Worm (Caenorhabditis elegans) whole organism, L1 larva: ENCODE measurements around the gene ptr-16.

Source experiments
- aha-1 ChIP-seq: fragments of 150-350 bp; optimal IDR thresholded peaks from 2 replicates; lab custom pipeline; 2014; ENCODE audit warnings: missing biosample characterization, missing genetic modification characterization
- ama-1 ChIP-seq: fragments of 150-350 bp; optimal IDR thresholded peaks from 2 replicates; lab custom pipeline; 2014
- ceh-82 ChIP-seq, 3 experiments: fragments of 150-350 bp in 1 of 3; sonication (generic microtip) in 2 of 3; optimal IDR thresholded peaks; 2 replicates each; lab custom pipeline; 2014 to 2017; ENCODE audit warnings: missing biosample characterization in 3 of 3, missing genetic modification characterization in 3 of 3
- ces-1 ChIP-seq: fragments of 150-350 bp; optimal IDR thresholded peaks from 2 replicates; lab custom pipeline; 2014; ENCODE audit warnings: missing biosample characterization, missing genetic modification reagents, missing genetic modification characterization
- elt-3 ChIP-seq, 6 experiments: fragments of 150-350 bp in 1 of 6; sonication (generic microtip); optimal IDR thresholded peaks; 2 replicates each; lab custom pipeline; 2017 to 2018; ENCODE audit warnings: missing biosample characterization in 6 of 6, missing genetic modification characterization in 6 of 6, inconsistent platforms in 1 of 6
- ets-5 ChIP-seq: fragments of 200-800 bp; sonication (Bioruptor generic); IDR thresholded peaks from 2 replicates; pipeline ENCODE4 v1.3.6; 2022; ENCODE audit warnings: missing genetic modification characterization, missing compliant biosample characterization
- lin-15B ChIP-seq: fragments of 150-350 bp; sonication (generic microtip); optimal IDR thresholded peaks from 3 replicates; lab custom pipeline; 2014; ENCODE audit warnings: missing biosample characterization, missing genetic modification characterization
- lir-3 ChIP-seq: sonication (generic microtip); optimal IDR thresholded peaks from 2 replicates; lab custom pipeline; 2016; ENCODE audit warnings: mild to moderate bottlenecking, missing genetic modification characterization, moderate library complexity, missing compliant biosample characterization; ENCODE audit not compliant: poor library complexity
- nhr-11 ChIP-seq: fragments of 150-350 bp; optimal IDR thresholded peaks from 2 replicates; lab custom pipeline; 2014; ENCODE audit warnings: missing biosample characterization, missing genetic modification characterization
- nhr-28 ChIP-seq: fragments of 150-350 bp; optimal IDR thresholded peaks from 2 replicates; lab custom pipeline; 2014; ENCODE audit warnings: missing biosample characterization, missing genetic modification characterization
- sox-4 ChIP-seq: sonication (generic microtip); optimal IDR thresholded peaks from 2 replicates; lab custom pipeline; 2016; ENCODE audit warnings: missing genetic modification characterization, missing compliant biosample characterization
- unc-30 ChIP-seq: sonication (generic microtip); optimal IDR thresholded peaks from 2 replicates; lab custom pipeline; 2017; ENCODE audit warnings: missing biosample characterization, missing genetic modification characterization
- vab-15 ChIP-seq: sonication (generic microtip); optimal IDR thresholded peaks from 2 replicates; lab custom pipeline; 2017; ENCODE audit warnings: missing genotype, mild to moderate bottlenecking, missing genetic modification characterization, missing compliant biosample characterization
- zag-1 ChIP-seq: fragments of 150-350 bp; optimal IDR thresholded peaks from 2 replicates; lab custom pipeline; 2014; ENCODE audit warnings: missing biosample characterization, missing genetic modification characterization

ce11 chrV:1170591-1170990 lies 5.1 kb downstream of the ptr-16 start:
- no peak for TF ChIP-seq ets-5 (GFP tag; lab: Robert Waterston, UW)
- no peak for TF ChIP-seq ceh-82 (tag; optimal IDR thresholded peaks at IDR 0.05; lab: Kevin White, UChicago)
- no peak for TF ChIP-seq zag-1 (tag; lab: Kevin White, UChicago)
- no peak for TF ChIP-seq lin-15B
- no peak for TF ChIP-seq lir-3 (tag; lab: Kevin White, UChicago)
- no peak for TF ChIP-seq nhr-11 (tag; lab: Kevin White, UChicago)
- TF ChIP-seq elt-3 (tag; optimal IDR thresholded peaks at IDR 0.05; lab: Kevin White, UChicago): no peak
- TF ChIP-seq nhr-28 (tag; lab: Kevin White, UChicago): no peak
- TF ChIP-seq ces-1 (GFP tag; lab: Kevin White, UChicago): no peak
- no peak for TF ChIP-seq unc-30 (tag; lab: Kevin White, UChicago)
- TF ChIP-seq aha-1 (tag; lab: Kevin White, UChicago): no peak
- no peak for TF ChIP-seq vab-15 (tag; lab: Kevin White, UChicago)
- TF ChIP-seq sox-4 (tag; lab: Kevin White, UChicago): no peak
- no peak for TF ChIP-seq ama-1
